Worm (Caenorhabditis elegans) whole organism, L3 larva: ENCODE data around the gene chil-24.

Source experiments
- R02D3.7 ChIP-seq: fragments of 150-350 bp; optimal IDR thresholded peaks from 2 replicates; lab custom pipeline; 2014; ENCODE audit warnings: missing biosample characterization, missing genetic modification characterization
- ZK546.5 ChIP-seq: sonication (generic microtip); optimal IDR thresholded peaks from 2 replicates; lab custom pipeline; 2017; ENCODE audit warnings: missing biosample characterization, missing genetic modification characterization
- aly-2 ChIP-seq: fragments of 150-350 bp; optimal IDR thresholded peaks from 2 replicates; lab custom pipeline; 2014; ENCODE audit warnings: missing biosample characterization, missing genetic modification characterization
- ama-1 ChIP-seq: fragments of 150-350 bp; optimal IDR thresholded peaks from 2 replicates; lab custom pipeline; 2018
- ceh-16 ChIP-seq: sonication (generic microtip); optimal IDR thresholded peaks from 2 replicates; lab custom pipeline; 2017; ENCODE audit warnings: missing biosample characterization, missing genetic modification characterization
- ceh-28 ChIP-seq: fragments of 150-350 bp; optimal IDR thresholded peaks from 2 replicates; lab custom pipeline; 2014; ENCODE audit warnings: missing biosample characterization, missing genetic modification reagents, missing genetic modification characterization
- ceh-82 ChIP-seq: fragments of 150-350 bp; optimal IDR thresholded peaks from 2 replicates; lab custom pipeline; 2014; ENCODE audit warnings: missing biosample characterization, missing genetic modification characterization
- ceh-9 ChIP-seq: sonication (generic microtip); optimal IDR thresholded peaks from 2 replicates; lab custom pipeline; 2018; ENCODE audit warnings: missing biosample characterization, missing genetic modification characterization
- daf-12 ChIP-seq: fragments of 150-350 bp; optimal IDR thresholded peaks from 2 replicates; lab custom pipeline; 2014; ENCODE audit warnings: missing biosample characterization, missing genetic modification reagents, missing genetic modification characterization
- egl-27 ChIP-seq: sonication (generic microtip); optimal IDR thresholded peaks from 4 replicates; lab custom pipeline; 2017; ENCODE audit warnings: missing biosample characterization, missing genetic modification reagents, missing genetic modification characterization
- egl-5 ChIP-seq: fragments of 150-350 bp; optimal IDR thresholded peaks from 2 replicates; lab custom pipeline; 2017; ENCODE audit warnings: missing biosample characterization, missing genetic modification reagents, missing genetic modification characterization, inconsistent platforms
- elt-1 ChIP-seq: fragments of 150-350 bp; optimal IDR thresholded peaks from 2 replicates; lab custom pipeline; 2014; ENCODE audit warnings: missing biosample characterization, missing genetic modification characterization
- elt-2 ChIP-seq: sonication (generic microtip); optimal IDR thresholded peaks from 2 replicates; lab custom pipeline; 2016; ENCODE audit warnings: missing genetic modification reagents, mild to moderate bottlenecking, missing genetic modification characterization, missing compliant biosample characterization
- elt-3 ChIP-seq, 3 experiments: fragments of 150-350 bp in 1 of 3; sonication (generic microtip) in 2 of 3; optimal IDR thresholded peaks; 2 replicates in 2 of 3; 4 replicates in 1 of 3; lab custom pipeline; 2014 to 2017; ENCODE audit warnings: missing biosample characterization in 3 of 3, missing genetic modification characterization in 3 of 3
- eor-1 ChIP-seq, 2 experiments: fragments of 150-350 bp; optimal IDR thresholded peaks; 2 replicates each; lab custom pipeline; 2014 to 2018; ENCODE audit warnings: missing biosample characterization in 2 of 2, missing genetic modification characterization in 2 of 2
- fkh-10 ChIP-seq: sonication (generic microtip); optimal IDR thresholded peaks from 2 replicates; lab custom pipeline; 2017; ENCODE audit warnings: missing biosample characterization, missing genetic modification reagents, missing genetic modification characterization
- fkh-2 ChIP-seq: fragments of 150-350 bp; optimal IDR thresholded peaks from 2 replicates; lab custom pipeline; 2014; ENCODE audit warnings: missing biosample characterization, missing genetic modification reagents, missing genetic modification characterization
- hmg-11 ChIP-seq: sonication (generic microtip); optimal IDR thresholded peaks from 2 replicates; lab custom pipeline; 2016; ENCODE audit warnings: missing genetic modification characterization, missing compliant biosample characterization
- jun-1 ChIP-seq: fragments of 150-350 bp; optimal IDR thresholded peaks from 2 replicates; lab custom pipeline; 2014; ENCODE audit warnings: missing biosample characterization, missing genetic modification reagents, missing genetic modification characterization
- nhr-11 ChIP-seq: fragments of 150-350 bp; optimal IDR thresholded peaks from 2 replicates; lab custom pipeline; 2014; ENCODE audit warnings: missing biosample characterization, missing genetic modification characterization
- nhr-12 ChIP-seq: fragments of 150-350 bp; optimal IDR thresholded peaks from 2 replicates; lab custom pipeline; 2014; ENCODE audit warnings: missing biosample characterization, missing genetic modification characterization
- nhr-23 ChIP-seq: fragments of 150-350 bp; optimal IDR thresholded peaks from 2 replicates; lab custom pipeline; 2014; ENCODE audit warnings: missing biosample characterization, missing genetic modification reagents, missing genetic modification characterization
- nhr-237 ChIP-seq: fragments of 150-350 bp; optimal IDR thresholded peaks from 2 replicates; lab custom pipeline; 2014; ENCODE audit warnings: missing biosample characterization, missing genetic modification characterization
- nhr-25 ChIP-seq: sonication (generic microtip); optimal IDR thresholded peaks from 2 replicates; lab custom pipeline; 2017; ENCODE audit warnings: missing biosample characterization, missing genetic modification characterization
- nhr-67 ChIP-seq: fragments of 150-350 bp; optimal IDR thresholded peaks from 2 replicates; lab custom pipeline; 2014; ENCODE audit warnings: missing biosample characterization, missing genetic modification characterization
- nhr-76 ChIP-seq: fragments of 150-350 bp; sonication (generic microtip); optimal IDR thresholded peaks from 5 replicates; lab custom pipeline; 2014; ENCODE audit warnings: missing biosample characterization, missing genetic modification characterization
- nhr-77 ChIP-seq: fragments of 150-350 bp; optimal IDR thresholded peaks from 2 replicates; lab custom pipeline; 2014; ENCODE audit warnings: missing biosample characterization, missing genetic modification characterization
- pha-4 ChIP-seq: fragments of 150-350 bp; optimal IDR thresholded peaks from 2 replicates; lab custom pipeline; 2014; ENCODE audit warnings: missing biosample characterization, missing genetic modification reagents, missing genetic modification characterization
- pqm-1 ChIP-seq: fragments of 150-350 bp; optimal IDR thresholded peaks from 2 replicates; lab custom pipeline; 2017; ENCODE audit warnings: missing biosample characterization, missing genetic modification characterization, inconsistent platforms
- skn-1 ChIP-seq: fragments of 150-350 bp; optimal IDR thresholded peaks from 2 replicates; lab custom pipeline; 2014; ENCODE audit warnings: missing biosample characterization, missing genetic modification characterization
- snpc-4 ChIP-seq: fragments of 150-350 bp; optimal IDR thresholded peaks from 2 replicates; lab custom pipeline; 2014; ENCODE audit warnings: missing biosample characterization, missing genetic modification characterization
- tbx-2 ChIP-seq: sonication (generic microtip); optimal IDR thresholded peaks from 2 replicates; lab custom pipeline; 2016; ENCODE audit warnings: mild to moderate bottlenecking, missing genetic modification characterization, missing compliant biosample characterization
- unc-39 ChIP-seq: sonication (generic microtip); optimal IDR thresholded peaks from 4 replicates; lab custom pipeline; 2017; ENCODE audit warnings: missing biosample characterization, missing genetic modification characterization
- unc-62 ChIP-seq: fragments of 150-350 bp; sonication (generic microtip); optimal IDR thresholded peaks from 4 replicates; lab custom pipeline; 2014; ENCODE audit warnings: missing biosample characterization, missing genetic modification reagents, missing genetic modification characterization
- zag-1 ChIP-seq: fragments of 150-350 bp; optimal IDR thresholded peaks from 2 replicates; lab custom pipeline; 2014; ENCODE audit warnings: missing biosample characterization, missing genetic modification characterization
- ztf-11 ChIP-seq: fragments of 150-350 bp; optimal IDR thresholded peaks from 2 replicates; lab custom pipeline; 2014; ENCODE audit warnings: missing biosample characterization, missing genetic modification characterization

The chil-24 gene

DNA sequence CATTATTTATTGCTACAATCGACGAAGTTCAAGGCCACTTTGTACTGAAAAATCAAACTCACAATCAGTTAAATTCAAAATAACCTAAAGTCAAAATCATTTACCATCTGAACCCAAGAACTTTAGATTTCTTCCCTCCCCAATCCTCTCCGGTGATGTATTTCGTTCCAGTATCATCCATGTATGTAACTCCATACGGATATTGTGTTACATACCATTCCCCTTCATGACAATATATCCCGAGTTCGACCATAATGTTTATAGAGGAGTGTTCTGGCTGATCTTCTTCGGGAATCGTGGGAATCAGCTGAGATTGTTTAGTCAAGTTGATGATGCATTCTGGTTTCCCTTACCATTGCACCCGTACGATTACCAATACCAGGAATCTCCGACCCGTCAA, 19.4 kb downstream of the chil-24 start:
- no peak for TF ChIP-seq ama-1 (lab: Kevin White, UChicago)
- TF ChIP-seq hmg-11 = no peak
- TF ChIP-seq elt-2 (tag; lab: Kevin White, UChicago) = no peak
- TF ChIP-seq nhr-67 (tag; lab: Kevin White, UChicago) = no peak
- no peak for TF ChIP-seq pqm-1
- TF ChIP-seq R02D3.7 (tag; lab: Kevin White, UChicago) = no peak
- TF ChIP-seq ZK546.5 = no peak
- no peak for TF ChIP-seq nhr-237 (tag; lab: Kevin White, UChicago)
- TF ChIP-seq zag-1 = no peak
- no peak for TF ChIP-seq nhr-25 (tag; lab: Kevin White, UChicago)
- no peak for TF ChIP-seq elt-1
- TF ChIP-seq aly-2 (tag; lab: Kevin White, UChicago) = no peak

DNA sequence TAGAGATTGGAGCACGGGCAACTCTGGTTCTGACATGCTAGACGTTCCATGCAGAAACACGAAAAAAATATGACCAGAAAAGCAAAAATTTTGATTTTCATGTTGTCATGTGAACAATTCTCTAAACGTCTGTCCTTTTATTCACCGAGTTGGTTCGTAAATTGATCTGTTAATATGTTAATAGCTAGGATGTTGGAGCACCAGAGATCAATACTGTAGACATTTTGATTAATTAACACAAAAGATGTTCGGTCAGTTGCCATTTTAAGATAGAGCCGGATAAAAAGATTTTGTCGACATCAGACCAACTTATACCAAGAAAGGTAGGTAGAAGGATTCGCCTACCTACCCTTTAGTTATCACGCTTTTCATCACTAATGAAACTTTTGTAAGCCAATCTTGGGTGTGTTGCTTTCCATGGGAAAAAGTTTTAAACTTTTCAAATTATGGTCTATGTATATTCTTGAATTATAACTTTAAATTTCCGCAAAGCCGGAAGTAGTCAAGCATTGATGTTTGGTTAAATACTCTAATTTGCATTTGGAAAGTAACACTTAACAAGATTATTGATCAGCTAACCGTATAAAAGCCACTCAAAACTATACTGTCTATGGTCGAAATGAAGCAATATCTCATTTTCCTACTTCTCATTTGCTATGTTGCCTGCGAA, 20.7 kb downstream of the chil-24 start, which contains the start of the genes T10D4.11 and T10D4.1:
Gene T10D4.11, minus strand, starts transcription at position 101 of the 670 bp plus-strand sequence.
Gene T10D4.1, plus strand, starts transcription at position 620 of the 670 bp plus-strand sequence.
- TF ChIP-seq unc-39 (no peak), R02D3.7 (tag; lab: Kevin White, UChicago) (no peak), daf-12 (no peak), ztf-11 (tag; lab: Kevin White, UChicago) (no peak), nhr-237 (tag; lab: Kevin White, UChicago) (no peak), fkh-2 (tag; lab: Kevin White, UChicago) (no peak), pha-4 (no peak), elt-1 (no peak), ceh-28 (tag; lab: Kevin White, UChicago) (no peak)

DNA sequence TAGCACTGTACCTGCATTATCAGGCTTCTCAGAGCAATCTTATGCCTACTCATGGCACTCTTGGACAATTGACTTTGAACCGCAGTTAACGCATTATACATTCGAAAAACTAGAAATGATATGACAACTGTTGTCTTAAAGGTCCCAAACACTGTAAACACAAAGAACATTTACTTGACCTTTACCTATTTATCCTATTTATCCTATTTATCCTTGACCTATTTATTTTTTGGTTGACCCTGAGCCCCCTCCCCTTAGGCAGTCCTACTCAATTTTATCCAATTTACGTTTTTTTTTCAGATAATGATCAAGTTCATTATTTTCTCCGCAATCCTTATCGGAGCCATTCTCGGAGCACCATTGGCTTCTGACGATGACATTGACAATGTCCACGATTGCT, 22.7 kb downstream of the chil-24 start, which contains the start of the genes T10D4.14 and T10D4.19:
Gene T10D4.14, minus strand, starts transcription at position 101 of the 400 bp plus-strand sequence.
Gene T10D4.19, plus strand, starts transcription at position 304 of the 400 bp plus-strand sequence.
- no peak for TF ChIP-seq skn-1 (tag; lab: Kevin White, UChicago)
- no peak for TF ChIP-seq ceh-16 (tag; lab: Kevin White, UChicago)
- TF ChIP-seq hmg-11 = no peak

DNA sequence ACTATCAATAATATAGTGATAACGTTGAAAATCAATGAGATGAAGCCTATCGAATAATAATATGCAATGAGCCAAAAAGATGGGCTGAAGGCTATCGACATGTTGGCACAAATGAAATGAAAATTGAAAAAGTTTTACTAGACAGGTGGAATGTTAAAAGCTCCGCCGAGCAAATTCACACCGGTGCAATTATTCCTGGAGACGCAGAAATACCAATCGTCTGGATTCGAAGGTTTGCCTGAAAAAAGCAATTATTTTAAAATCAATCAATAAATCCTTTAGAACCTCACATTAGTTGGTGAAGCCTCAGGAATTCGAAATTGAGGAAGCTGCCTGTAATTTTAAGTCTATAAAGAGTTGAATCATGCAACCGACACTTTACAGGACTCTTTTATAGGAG, 25.4 kb downstream of the chil-24 start, which contains the start of gene sri-32:
Gene sri-32, minus strand, starts transcription at position 101 of the 400 bp plus-strand sequence.
- TF ChIP-seq eor-1 (tag; optimal IDR thresholded peaks at IDR 0.05; lab: Kevin White, UChicago) = no peak
- TF ChIP-seq fkh-10 (GFP tag; lab: Kevin White, UChicago) = no peak
- no peak for TF ChIP-seq ama-1 (lab: Kevin White, UChicago)

DNA sequence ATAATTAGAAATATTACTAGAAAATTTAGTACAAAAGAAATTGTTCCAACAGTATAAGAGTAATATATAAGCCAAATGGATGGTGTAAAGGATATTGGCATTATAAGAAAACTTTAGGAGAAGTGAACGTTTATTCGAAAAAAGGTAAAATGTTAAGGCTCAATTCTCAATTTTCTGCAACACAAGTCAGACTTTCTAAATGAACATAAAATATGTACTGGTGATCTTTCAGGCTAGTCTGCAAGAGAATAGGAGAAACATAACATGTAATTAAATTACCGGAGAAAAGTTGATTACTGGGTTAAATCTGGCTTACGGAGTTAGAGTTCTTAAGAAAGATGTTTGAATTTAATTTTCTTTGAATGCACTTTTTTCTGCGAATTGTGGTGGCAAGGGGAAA, 27.8 kb downstream of the chil-24 start, which contains the start of gene sri-33:
Gene sri-33, minus strand, starts transcription at position 101 of the 400 bp plus-strand sequence.
- TF ChIP-seq tbx-2 (no peak), elt-3 (tag; optimal IDR thresholded peaks at IDR 0.05; lab: Kevin White, UChicago) (no peak), unc-39 (no peak), ceh-9 (tag; lab: Kevin White, UChicago) (no peak), nhr-77 (tag; lab: Kevin White, UChicago) (no peak), ceh-82 (tag; lab: Kevin White, UChicago) (no peak)

DNA sequence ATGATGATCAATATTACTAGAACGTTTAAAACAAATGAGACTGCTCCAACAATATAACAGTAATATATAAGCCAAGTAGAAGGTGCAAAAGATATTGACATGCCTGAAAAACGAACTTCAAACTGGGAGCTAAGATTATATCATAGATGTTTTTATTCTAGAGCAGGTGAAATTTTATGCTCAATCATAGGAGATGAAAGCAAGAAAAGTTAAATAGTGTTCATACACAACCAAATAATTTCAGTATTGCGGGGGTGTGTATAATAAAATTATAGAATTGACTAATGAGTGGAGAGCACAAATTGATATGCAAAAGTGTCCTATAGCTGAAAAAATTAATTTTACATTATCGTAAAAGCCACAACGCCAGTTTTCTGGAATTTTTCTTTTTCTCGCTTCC, 30.0 kb downstream of the chil-24 start, which contains the start of gene sri-34:
Gene sri-34, minus strand, starts transcription at position 101 of the 400 bp plus-strand sequence.
- TF ChIP-seq nhr-11 (tag; lab: Kevin White, UChicago) (no peak), ceh-16 (tag; lab: Kevin White, UChicago) (no peak), hmg-11 (no peak), nhr-12 (tag; lab: Kevin White, UChicago) (no peak), ceh-28 (tag; lab: Kevin White, UChicago) (no peak), ama-1 (lab: Kevin White, UChicago) (no peak)

DNA sequence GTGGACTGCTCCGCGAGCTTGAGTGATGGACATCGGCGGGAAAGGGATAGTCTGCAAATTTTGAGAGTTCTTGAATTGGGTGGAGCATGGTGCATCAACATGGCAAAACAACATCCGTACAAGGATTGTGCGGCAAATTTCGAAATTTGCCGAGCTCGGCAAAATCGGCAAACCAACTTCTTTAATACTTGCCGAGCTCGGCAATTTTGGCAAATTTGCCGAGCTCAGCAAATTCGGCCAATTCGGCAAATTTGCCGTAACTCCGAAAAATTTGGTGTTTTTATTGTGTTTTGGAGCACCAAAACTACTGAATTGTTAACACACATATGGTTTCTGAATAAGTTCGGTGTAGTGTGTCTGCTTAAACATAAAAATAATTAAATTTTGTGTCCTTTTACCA, 41.1 kb downstream of the chil-24 start, which contains the start of gene fbxc-55:
Gene fbxc-55, minus strand, starts transcription at position 101 of the 400 bp plus-strand sequence.
- TF ChIP-seq nhr-12 (tag; lab: Kevin White, UChicago) (no peak), unc-62 (GFP tag; lab: Kevin White, UChicago) (no peak), ama-1 (lab: Kevin White, UChicago) (no peak), nhr-23 (no peak), egl-5 (tag; lab: Kevin White, UChicago) (no peak), ceh-9 (tag; lab: Kevin White, UChicago) (no peak), nhr-76 (no peak), jun-1 (tag; lab: Kevin White, UChicago) (no peak), ztf-11 (tag; lab: Kevin White, UChicago) (no peak), pha-4 (no peak), skn-1 (tag; lab: Kevin White, UChicago) (no peak), snpc-4 (tag; lab: Kevin White, UChicago) (no peak), egl-27 (no peak), elt-2 (tag; lab: Kevin White, UChicago) (no peak), nhr-77 (tag; lab: Kevin White, UChicago) (no peak), unc-39 (no peak), ceh-82 (tag; lab: Kevin White, UChicago) (no peak)
- TF ChIP-seq, all 47 proteins: peak for 0
